Worm (Caenorhabditis elegans) whole organism, late embryonic: ENCODE measurements around the gene C01C4.3.

Experiments used
- ceh-2 ChIP-seq: sonication (generic microtip); optimal IDR thresholded peaks from 2 replicates; lab custom pipeline; 2016; ENCODE audit warnings: missing genotype, missing genetic modification characterization, missing compliant biosample characterization
- gmeb-2 ChIP-seq: sonication (generic microtip); optimal IDR thresholded peaks from 2 replicates; lab custom pipeline; 2016; ENCODE audit warnings: missing genetic modification characterization, inconsistent platforms, missing compliant biosample characterization
- pag-3 ChIP-seq: sonication (generic microtip); optimal IDR thresholded peaks from 2 replicates; lab custom pipeline; 2016; ENCODE audit warnings: missing compliant biosample characterization, missing genetic modification characterization, borderline replicate concordance
- pat-9 ChIP-seq: fragments of 200-800 bp; sonication (Bioruptor generic); optimal IDR thresholded peaks from 2 replicates; lab custom pipeline; 2018; ENCODE audit warnings: mild to moderate bottlenecking, missing genetic modification characterization, moderate library complexity, missing compliant biosample characterization
- unc-55 ChIP-seq: sonication (generic microtip); optimal IDR thresholded peaks from 2 replicates; lab custom pipeline; 2017; ENCODE audit warnings: missing biosample characterization, missing genetic modification reagents, missing genetic modification characterization

ce11 chrX:3742223-3742622 is 45.5 kb downstream of the C01C4.3 start, which contains the start of gene fkh-2:
- no peak for TF ChIP-seq pag-3 (tag; lab: Kevin White, UChicago)
- TF ChIP-seq gmeb-2, result no peak
- TF ChIP-seq ceh-2, result no peak
- no peak for TF ChIP-seq pat-9
- TF ChIP-seq unc-55, result no peak
